Fruit fly (Drosophila melanogaster) whole organism, embryonic: ENCODE results near the gene phol.

Experiments
- Adf1 ChIP-seq: fragments of 200-800 bp; sonication (Bioruptor generic); IDR thresholded peaks from 2 replicates; pipeline ENCODE4 v1.3.6; 2022; ENCODE audit warnings: missing biosample characterization, missing genetic modification characterization
- CG10147 ChIP-seq: fragments of 200-800 bp; sonication (Bioruptor generic); optimal IDR thresholded peaks from 2 replicates; lab custom pipeline; 2019; ENCODE audit warnings: missing biosample characterization, mild to moderate bottlenecking, missing genetic modification characterization, moderate library complexity
- CG10543 ChIP-seq: fragments of 200-800 bp; sonication (Bioruptor generic); optimal IDR thresholded peaks from 3 replicates; lab custom pipeline; 2017; ENCODE audit warnings: missing biosample characterization, mild to moderate bottlenecking, missing genetic modification characterization, moderate library complexity
- CG11456 ChIP-seq: fragments of 200-800 bp; sonication (Bioruptor generic); IDR thresholded peaks from 3 replicates; pipeline ENCODE4 v1.3.6; 2022; ENCODE audit warnings: missing biosample characterization, missing genetic modification characterization
- CG12744 ChIP-seq: fragments of 200-800 bp; sonication (Bioruptor generic); optimal IDR thresholded peaks from 2 replicates; lab custom pipeline; 2016; ENCODE audit warnings: missing biosample characterization, missing genetic modification characterization
- CG12769 ChIP-seq: fragments of 200-800 bp; sonication (Bioruptor generic); optimal IDR thresholded peaks from 2 replicates; lab custom pipeline; 2019; ENCODE audit warnings: missing biosample characterization, mild to moderate bottlenecking, missing genetic modification characterization, moderate library complexity
- CG12942 ChIP-seq: fragments of 200-800 bp; sonication (Bioruptor generic); optimal IDR thresholded peaks from 3 replicates; lab custom pipeline; 2016; ENCODE audit warnings: missing biosample characterization, missing genetic modification characterization
- CG13123 ChIP-seq: fragments of 200-800 bp; sonication (Bioruptor generic); optimal IDR thresholded peaks from 2 replicates; lab custom pipeline; 2016; ENCODE audit warnings: missing biosample characterization, missing genetic modification characterization
- CG14965 ChIP-seq: fragments of 200-800 bp; sonication (Bioruptor generic); optimal IDR thresholded peaks from 2 replicates; lab custom pipeline; 2016; ENCODE audit warnings: missing biosample characterization, missing genetic modification characterization, borderline replicate concordance
- CG15011 ChIP-seq: fragments of 200-800 bp; sonication (Bioruptor generic); optimal IDR thresholded peaks from 3 replicates; lab custom pipeline; 2018; ENCODE audit warnings: missing biosample characterization, mild to moderate bottlenecking, missing genetic modification characterization
- CG15514 ChIP-seq: fragments of 200-800 bp; sonication (Bioruptor generic); optimal IDR thresholded peaks from 3 replicates; lab custom pipeline; 2017; ENCODE audit warnings: missing biosample characterization, missing genetic modification characterization, mild to moderate bottlenecking, moderate library complexity, missing genetic modification reagents
- CG16813 ChIP-seq: fragments of 200-800 bp; sonication (Bioruptor generic); IDR thresholded peaks from 3 replicates; pipeline ENCODE4 v1.3.6; 2022; ENCODE audit warnings: missing biosample characterization, missing genetic modification characterization; ENCODE audit not compliant: partially characterized antibody
- CG16863 ChIP-seq: fragments of 200-800 bp; sonication (Bioruptor generic); optimal IDR thresholded peaks from 3 replicates; lab custom pipeline; 2016; ENCODE audit warnings: missing biosample characterization, missing genetic modification characterization
- CG17568 ChIP-seq: fragments of 200-800 bp; sonication (Bioruptor generic); optimal IDR thresholded peaks from 2 replicates; lab custom pipeline; 2018; ENCODE audit warnings: missing biosample characterization, mild to moderate bottlenecking, missing genetic modification characterization, moderate library complexity
- CG31224 ChIP-seq: fragments of 200-800 bp; sonication (Bioruptor generic); IDR thresholded peaks from 2 replicates; pipeline ENCODE4 v1.3.6; 2022; ENCODE audit warnings: missing biosample characterization, missing genetic modification characterization
- CG31441 ChIP-seq: fragments of 200-800 bp; sonication (Bioruptor generic); IDR thresholded peaks from 2 replicates; pipeline ENCODE4 v1.3.6; 2022; ENCODE audit warnings: missing biosample characterization, missing genetic modification characterization
- CG34376 ChIP-seq: fragments of 200-800 bp; sonication (Bioruptor generic); optimal IDR thresholded peaks from 2 replicates; lab custom pipeline; 2018; ENCODE audit warnings: missing biosample characterization, mild to moderate bottlenecking, missing genetic modification characterization
- CG3726 ChIP-seq: fragments of 200-800 bp; sonication (Bioruptor generic); IDR thresholded peaks from 3 replicates; pipeline ENCODE4, ENCODE4 v1.3.6; 2022; ENCODE audit warnings: missing biosample characterization, missing genetic modification characterization
- CG42726 ChIP-seq: fragments of 200-800 bp; sonication (Bioruptor generic); IDR thresholded peaks from 2 replicates; pipeline ENCODE4 v1.3.6; 2022; ENCODE audit warnings: missing biosample characterization, missing genetic modification characterization; ENCODE audit not compliant: partially characterized antibody
- CG4360 ChIP-seq: fragments of 200-800 bp; sonication (Bioruptor generic); IDR thresholded peaks from 2 replicates; pipeline ENCODE4 v1.3.6; 2022; ENCODE audit warnings: missing biosample characterization, missing genetic modification characterization
- CG5180 ChIP-seq: fragments of 200-800 bp; sonication (Bioruptor generic); optimal IDR thresholded peaks from 3 replicates; lab custom pipeline; 2017; ENCODE audit warnings: missing biosample characterization, missing genetic modification characterization, mild to moderate bottlenecking, moderate library complexity, missing genetic modification reagents
- CG9797 ChIP-seq: fragments of 200-800 bp; sonication (Bioruptor generic); optimal IDR thresholded peaks from 3 replicates; lab custom pipeline; 2018; ENCODE audit warnings: missing biosample characterization, mild to moderate bottlenecking, missing genetic modification characterization
- CG9932 ChIP-seq: fragments of 200-800 bp; sonication (Bioruptor generic); IDR thresholded peaks from 2 replicates; pipeline ENCODE4 v1.3.6; 2022; ENCODE audit warnings: missing biosample characterization, missing genetic modification characterization
- Dll ChIP-seq: fragments of 200-800 bp; sonication (Bioruptor generic); IDR thresholded peaks from 4 replicates; pipeline ENCODE4 v1.3.6; 2022; ENCODE audit warnings: missing biosample characterization, missing genetic modification characterization; ENCODE audit not compliant: partially characterized antibody
- Eip74EF ChIP-seq, 2 experiments: fragments of 200-800 bp in 1 of 2; fragments of >200 bp in 1 of 2; sonication (Bioruptor generic) in 1 of 2; optimal IDR thresholded peaks; 2 replicates each; lab custom pipeline; 2017 to 2019; ENCODE audit warnings: missing biosample characterization in 2 of 2, missing genetic modification characterization in 2 of 2, mild to moderate bottlenecking in 1 of 2, moderate library complexity in 1 of 2
- Fer1 ChIP-seq: fragments of 200-800 bp; sonication (Bioruptor generic); optimal IDR thresholded peaks from 2 replicates; lab custom pipeline; 2017; ENCODE audit warnings: missing biosample characterization, mild to moderate bottlenecking, missing genetic modification characterization
- Hr39 ChIP-seq: fragments of >200 bp; optimal IDR thresholded peaks from 2 replicates; lab custom pipeline; 2017
- Mes4 ChIP-seq: fragments of 200-800 bp; sonication (Bioruptor generic); optimal IDR thresholded peaks from 2 replicates; lab custom pipeline; 2016; ENCODE audit warnings: missing biosample characterization, missing genetic modification characterization
- NC2α ChIP-seq: fragments of 200-800 bp; sonication (Bioruptor generic); optimal IDR thresholded peaks from 2 replicates; lab custom pipeline; 2016; ENCODE audit warnings: missing biosample characterization, missing genetic modification characterization
- Pdp1 ChIP-seq, 2 experiments: fragments of 200-800 bp; sonication (Bioruptor generic); optimal IDR thresholded peaks; 3 replicates each; lab custom pipeline; 2016; ENCODE audit warnings: missing biosample characterization in 2 of 2, missing genetic modification characterization in 2 of 2, mild to moderate bottlenecking in 1 of 2, moderate library complexity in 1 of 2
- Rx ChIP-seq: fragments of 200-800 bp; sonication (Bioruptor generic); IDR thresholded peaks from 2 replicates; pipeline ENCODE4 v1.3.6; 2022; ENCODE audit warnings: missing biosample characterization, missing genetic modification characterization
- Stat92E ChIP-seq, 3 experiments: fragments of >200 bp in 2 of 3; fragments of 200-800 bp in 1 of 3; sonication (Bioruptor generic) in 1 of 3; optimal IDR thresholded peaks; 2 replicates each; lab custom pipeline; 2017 to 2019; ENCODE audit warnings: missing biosample characterization in 3 of 3, missing genetic modification characterization in 3 of 3, mild to moderate bottlenecking in 1 of 3, moderate library complexity in 1 of 3
- ato ChIP-seq: fragments of 200-800 bp; sonication (Bioruptor generic); IDR thresholded peaks from 2 replicates; pipeline ENCODE4 v1.3.6; 2022; ENCODE audit warnings: missing biosample characterization, missing genetic modification characterization; ENCODE audit not compliant: partially characterized antibody
- cas ChIP-seq: fragments of 200-800 bp; sonication (Bioruptor generic); IDR thresholded peaks from 2 replicates; pipeline ENCODE4 v1.3.6; 2022; ENCODE audit warnings: missing biosample characterization, missing genetic modification characterization
- chinmo ChIP-seq: fragments of 200-800 bp; sonication (Bioruptor generic); IDR thresholded peaks from 4 replicates; pipeline ENCODE4 v1.3.6; 2022; ENCODE audit warnings: missing biosample characterization, missing genetic modification characterization; ENCODE audit not compliant: partially characterized antibody
- ci ChIP-seq: fragments of 200-800 bp; sonication (Bioruptor generic); IDR thresholded peaks from 3 replicates; pipeline ENCODE4 v1.3.6; 2022; ENCODE audit warnings: missing biosample characterization, missing genetic modification characterization
- crol ChIP-seq: fragments of 200-800 bp; sonication (Bioruptor generic); IDR thresholded peaks from 2 replicates; pipeline ENCODE4 v1.3.6; 2022; ENCODE audit warnings: missing biosample characterization, missing genetic modification characterization
- danr ChIP-seq: fragments of 200-800 bp; sonication (Bioruptor generic); IDR thresholded peaks from 2 replicates; pipeline ENCODE4 v1.3.6; 2022; ENCODE audit warnings: missing biosample characterization, missing genetic modification characterization
- ems ChIP-seq: fragments of 200-800 bp; sonication (Bioruptor generic); optimal IDR thresholded peaks from 3 replicates; lab custom pipeline; 2016; ENCODE audit warnings: missing biosample characterization, missing genetic modification characterization
- exex ChIP-seq: fragments of 200-800 bp; sonication (Bioruptor generic); optimal IDR thresholded peaks from 4 replicates; lab custom pipeline; 2018; ENCODE audit warnings: missing biosample characterization, mild to moderate bottlenecking, missing genetic modification characterization, moderate library complexity
- insv ChIP-seq, 2 experiments: fragments of 200-800 bp; sonication (Bioruptor generic); optimal IDR thresholded peaks; 3 replicates each; lab custom pipeline; 2016 to 2018; ENCODE audit warnings: missing biosample characterization in 2 of 2, missing genetic modification characterization in 2 of 2
- kah ChIP-seq: fragments of 200-800 bp; sonication (Bioruptor generic); optimal IDR thresholded peaks from 2 replicates; lab custom pipeline; 2018; ENCODE audit warnings: missing biosample characterization, mild to moderate bottlenecking, missing genetic modification characterization
- lilli ChIP-seq: fragments of 200-800 bp; sonication (Bioruptor generic); optimal IDR thresholded peaks from 3 replicates; lab custom pipeline; 2016; ENCODE audit warnings: missing biosample characterization, missing genetic modification characterization
- lmd ChIP-seq: fragments of 200-800 bp; sonication (Bioruptor generic); IDR thresholded peaks from 2 replicates; pipeline ENCODE4 v1.3.6; 2022; ENCODE audit warnings: missing biosample characterization, missing genetic modification characterization
- p53 ChIP-seq: fragments of 200-800 bp; sonication (Bioruptor generic); optimal IDR thresholded peaks from 2 replicates; lab custom pipeline; 2016; ENCODE audit warnings: missing biosample characterization, missing genetic modification characterization
- salm ChIP-seq: fragments of 200-800 bp; sonication (Bioruptor generic); optimal IDR thresholded peaks from 2 replicates; lab custom pipeline; 2018; ENCODE audit warnings: missing biosample characterization, mild to moderate bottlenecking, missing genetic modification characterization
- sd ChIP-seq: fragments of 200-800 bp; sonication (Bioruptor generic); optimal IDR thresholded peaks from 3 replicates; lab custom pipeline; 2018; ENCODE audit warnings: missing biosample characterization, mild to moderate bottlenecking, missing genetic modification characterization, moderate library complexity
- so ChIP-seq: fragments of 200-800 bp; sonication (Bioruptor generic); IDR thresholded peaks from 3 replicates; pipeline ENCODE4 v1.3.6; 2022; ENCODE audit warnings: missing biosample characterization, missing genetic modification characterization
- ssp ChIP-seq: fragments of 200-800 bp; sonication (Bioruptor generic); IDR thresholded peaks from 2 replicates; pipeline ENCODE4 v1.3.6; 2022; ENCODE audit warnings: missing biosample characterization, missing genetic modification characterization

The phol gene

DNA sequence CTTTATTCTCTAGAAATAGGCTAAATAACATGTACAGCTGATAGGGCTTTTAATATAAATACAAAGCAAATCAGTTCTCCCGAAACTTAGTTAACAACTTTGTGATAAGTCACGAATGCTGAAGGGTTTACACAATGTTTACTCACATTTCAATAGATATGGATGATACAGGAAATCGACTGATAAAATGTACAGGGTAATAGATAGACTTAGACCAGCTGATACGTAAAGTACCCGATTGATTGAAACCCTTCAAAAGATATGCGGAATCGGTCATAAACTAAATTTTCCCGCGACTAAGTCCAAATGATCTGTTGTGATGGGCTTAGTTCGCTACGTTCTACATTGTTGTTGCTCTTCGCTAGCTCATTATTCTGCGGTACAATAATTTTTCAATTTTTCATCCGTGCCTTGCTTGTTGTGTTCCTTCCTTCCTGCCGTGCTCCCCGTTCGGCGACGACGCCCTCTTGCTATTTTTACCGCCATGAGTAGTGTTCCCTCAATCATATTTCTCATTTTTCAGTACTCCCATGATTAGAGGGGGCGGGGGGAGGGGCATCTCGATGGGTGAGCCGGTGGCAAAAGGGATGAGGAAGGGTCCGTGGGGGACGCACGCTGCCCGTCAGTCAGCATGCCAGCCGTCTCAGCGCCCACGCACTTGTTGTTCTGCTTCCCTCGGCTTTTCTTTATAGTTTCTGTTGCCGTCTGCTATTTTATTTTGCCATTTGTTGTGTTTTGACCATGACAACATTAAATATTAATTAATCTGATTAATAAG is 23.1 kb downstream of the phol start:
- TF ChIP-seq Fer1 (GFP tag; lab: Kevin White, UChicago) (no peak), exex (tag; lab: Kevin White, UChicago) (peak; percentile 40), CG9797 (GFP tag; lab: Kevin White, UChicago) (no peak), CG12744 (no peak), chinmo (GFP tag; lab: Robert Waterston, UW) (0 out of 4 replicates have a peak, but pooled peaks have one; percentile 43), CG9932 (GFP tag; lab: Robert Waterston, UW) (0 out of 2 replicates have a peak, but pooled peaks have one; percentile 7), Stat92E (GFP tag; optimal IDR thresholded peaks at IDR 0.05; lab: Kevin White, UChicago) (no peak), CG42726 (no peak), CG10147 (no peak), CG31441 (GFP tag; lab: Robert Waterston, UW) (no peak), CG31224 (GFP tag; lab: Robert Waterston, UW) (0 out of 2 replicates have a peak, but pooled peaks have one; percentile 5), sd (tag; lab: Kevin White, UChicago) (peak; percentile 82), Eip74EF (GFP tag; optimal IDR thresholded peaks at IDR 0.05; lab: Kevin White, UChicago) (no peak), danr (GFP tag; lab: Robert Waterston, UW) (no peak), kah (GFP tag; lab: Kevin White, UChicago) (peak; percentile 64), p53 (no peak), CG12942 (GFP tag; lab: Kevin White, UChicago) (no peak), ssp (GFP tag; lab: Robert Waterston, UW) (no peak), cas (no peak), CG15514 (no peak), crol (GFP tag; lab: Robert Waterston, UW) (peak; percentile 97), CG12769 (tag; lab: Kevin White, UChicago) (peak; percentile 98), salm (no peak), Pdp1 (GFP tag; optimal IDR thresholded peaks at IDR 0.05; lab: Kevin White, UChicago) (no peak), CG3726 (no peak), CG34376 (peak; percentile 51), CG4360 (no peak), Rx (GFP tag; lab: Robert Waterston, UW) (no peak), ci (GFP tag; lab: Robert Waterston, UW) (0 out of 3 replicates have a peak, but pooled peaks have one; percentile 33), Adf1 (GFP tag; lab: Robert Waterston, UW) (peak; percentile 12; the same call in 1 of the 2 replicates), CG11456 (GFP tag; lab: Robert Waterston, UW) (peak; percentile 47; the same call in 1 of the 3 replicates), Mes4 (GFP tag; lab: Kevin White, UChicago) (no peak), lmd (GFP tag; lab: Robert Waterston, UW) (no peak), ems (no peak), CG13123 (GFP tag; lab: Kevin White, UChicago) (no peak), CG14965 (GFP tag; lab: Kevin White, UChicago) (no peak), CG15011 (GFP tag; lab: Kevin White, UChicago) (no peak), CG16863 (GFP tag; lab: Kevin White, UChicago) (no peak), CG5180 (no peak), so (GFP tag; lab: Robert Waterston, UW) (no peak), NC2α (GFP tag; lab: Kevin White, UChicago) (no peak), CG16813 (GFP tag; lab: Robert Waterston, UW) (no peak), CG10543 (GFP tag; lab: Kevin White, UChicago) (peak; percentile 88), Hr39 (peak; percentile 65), ato (GFP tag; lab: Robert Waterston, UW) (no peak), CG17568 (no peak), Dll (GFP tag; lab: Robert Waterston, UW) (no peak), insv (GFP tag; optimal IDR thresholded peaks at IDR 0.05; lab: Kevin White, UChicago) (no peak), lilli (GFP tag; lab: Kevin White, UChicago) (no peak)
